Fruit fly (Drosophila melanogaster) whole organism, wandering third instar larva: ENCODE results near the gene CG10252.

Source experiments
- HLH106 ChIP-seq: fragments of 200-800 bp; optimal IDR thresholded peaks from 3 replicates; lab custom pipeline; 2019; ENCODE audit warnings: missing biosample characterization, mild to moderate bottlenecking, missing genetic modification characterization, moderate library complexity
- fru ChIP-seq: fragments of 200-800 bp; sonication (Bioruptor generic); optimal IDR thresholded peaks from 3 replicates; lab custom pipeline; 2016; ENCODE audit warnings: missing biosample characterization, mild to moderate bottlenecking, missing genetic modification characterization
- h ChIP-seq: fragments of 200-800 bp; sonication (Bioruptor generic); optimal IDR thresholded peaks from 3 replicates; lab custom pipeline; 2016; ENCODE audit warnings: missing biosample characterization, mild to moderate bottlenecking, missing genetic modification characterization

DNA sequence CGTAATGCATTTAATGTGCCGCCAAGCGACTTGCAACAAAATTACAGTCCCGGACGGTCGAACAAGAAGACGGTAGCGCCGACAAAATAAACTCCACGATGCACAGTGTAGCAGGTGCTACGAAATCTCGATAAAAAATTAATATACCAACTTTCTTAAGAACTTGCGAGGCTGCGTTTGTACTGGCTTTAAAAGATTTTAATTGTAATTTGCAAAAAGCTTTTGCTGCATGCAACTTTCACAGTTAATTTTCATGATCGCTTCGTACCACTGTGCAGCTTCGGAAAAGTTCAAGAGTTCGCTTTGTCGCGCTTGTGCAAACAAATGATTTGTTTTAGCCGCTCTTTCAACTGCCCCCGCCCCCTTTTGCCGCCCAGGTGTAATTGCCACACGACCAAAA, 49.9 kb downstream of the CG10252 start:
- peak; percentile 41 for TF ChIP-seq fru (GFP tag; lab: Kevin White, UChicago)
- peak; percentile 71 for TF ChIP-seq h (GFP tag; lab: Kevin White, UChicago)
- peak; percentile 28 for TF ChIP-seq HLH106 (tag; lab: Kevin White, UChicago)
